Worm (Caenorhabditis elegans) whole organism, L3 larva: Measurements from ENCODE around the gene fbxa-94.

ENCODE experiments used
- R02D3.7 ChIP-seq: fragments of 150-350 bp; optimal IDR thresholded peaks from 2 replicates; lab custom pipeline; 2014; ENCODE audit warnings: missing biosample characterization, missing genetic modification characterization
- ceh-82 ChIP-seq: fragments of 150-350 bp; optimal IDR thresholded peaks from 2 replicates; lab custom pipeline; 2014; ENCODE audit warnings: missing biosample characterization, missing genetic modification characterization
- egl-27 ChIP-seq: sonication (generic microtip); optimal IDR thresholded peaks from 4 replicates; lab custom pipeline; 2017; ENCODE audit warnings: missing biosample characterization, missing genetic modification reagents, missing genetic modification characterization
- elt-2 ChIP-seq: sonication (generic microtip); optimal IDR thresholded peaks from 2 replicates; lab custom pipeline; 2016; ENCODE audit warnings: missing genetic modification reagents, mild to moderate bottlenecking, missing genetic modification characterization, missing compliant biosample characterization
- fkh-10 ChIP-seq: sonication (generic microtip); optimal IDR thresholded peaks from 2 replicates; lab custom pipeline; 2017; ENCODE audit warnings: missing biosample characterization, missing genetic modification reagents, missing genetic modification characterization
- fos-1 ChIP-seq: fragments of 150-350 bp; optimal IDR thresholded peaks from 2 replicates; lab custom pipeline; 2014; ENCODE audit warnings: missing biosample characterization, missing genetic modification characterization
- lsy-12 ChIP-seq: sonication (generic microtip); optimal IDR thresholded peaks from 2 replicates; lab custom pipeline; 2016; ENCODE audit warnings: mild to moderate bottlenecking, missing genetic modification characterization, missing compliant biosample characterization
- sea-2 ChIP-seq: fragments of 150-350 bp; sonication (generic microtip); optimal IDR thresholded peaks from 4 replicates; lab custom pipeline; 2014; ENCODE audit warnings: missing biosample characterization, missing genetic modification reagents, missing genetic modification characterization
- skn-1 ChIP-seq: fragments of 150-350 bp; optimal IDR thresholded peaks from 2 replicates; lab custom pipeline; 2014; ENCODE audit warnings: missing biosample characterization, missing genetic modification characterization

- TF ChIP-seq skn-1 = no peak
- no peak for TF ChIP-seq fos-1 (tag; lab: Kevin White, UChicago)
- no peak for TF ChIP-seq fkh-10
- no peak for TF ChIP-seq elt-2 (tag; lab: Kevin White, UChicago)
- no peak for TF ChIP-seq sea-2 (GFP tag; lab: Kevin White, UChicago)
- TF ChIP-seq ceh-82 = no peak
- no peak for TF ChIP-seq egl-27 (tag; lab: Kevin White, UChicago)
- TF ChIP-seq lsy-12 = no peak
- no peak for TF ChIP-seq R02D3.7 (tag; lab: Kevin White, UChicago)
These were observed 48.8 kb downstream of the fbxa-94 start, which contains the start of gene C55A1.1 for ce11 chrV:15621518-15621917.
